Worm (Caenorhabditis elegans): ENCODE data around the gene clec-165.

DNA sequence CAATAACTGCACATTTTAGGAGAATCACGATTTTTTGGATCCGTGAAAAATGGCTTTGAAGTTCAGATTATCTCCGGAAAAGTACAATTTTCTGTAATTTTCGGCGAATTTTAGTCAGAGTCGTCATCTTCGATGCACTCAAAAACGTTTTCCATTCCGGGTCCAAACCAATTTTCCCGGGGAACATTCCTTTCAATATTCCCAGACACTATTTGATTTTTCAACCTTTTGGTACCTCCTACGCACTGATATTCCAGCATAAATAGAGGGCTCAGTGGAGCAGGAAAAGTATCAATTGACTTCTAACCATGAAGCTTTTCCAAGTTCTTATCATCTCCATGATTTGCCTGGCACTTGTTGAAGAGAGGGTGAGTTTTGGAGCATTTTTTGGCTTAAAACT lies 15.1 kb downstream of the clec-165 start, which contains the start of gene W09G12.6:
- TF ChIP-seq skn-1 (tag; optimal IDR thresholded peaks at IDR 0.05) (no peak), elt-3 (tag; optimal IDR thresholded peaks at IDR 0.05) (no peak), unc-62 (GFP tag; optimal IDR thresholded peaks at IDR 0.05) (no peak), ztf-11 (tag; optimal IDR thresholded peaks at IDR 0.05) (no peak), zag-1 (tag; optimal IDR thresholded peaks at IDR 0.05) (no peak), alr-1 (tag; optimal IDR thresholded peaks at IDR 0.05) (no peak), lin-11 (tag; optimal IDR thresholded peaks at IDR 0.05) (no peak)
